Worm (Caenorhabditis elegans): Measurements from ENCODE around the gene sdz-21.

sdz-21 gene

ce11 chrIII:5629225-5629624 lies 27.6 kb downstream of the sdz-21 start:
- TF ChIP-seq dmd-6 (GFP tag; IDR thresholded peaks at IDR 0.05) (no peak), nhr-11 (tag; optimal IDR thresholded peaks at IDR 0.05) (peak; percentile 34), daf-16 (GFP tag; optimal IDR thresholded peaks at IDR 0.05) (peak in 1 of 2 experiments; percentile 14), daf-16 (tag; optimal IDR thresholded peaks at IDR 0.05) (no peak)

ce11 chrIII:5624835-5625234 lies 32.0 kb downstream of the sdz-21 start, which contains the start of gene daf-4:
daf-4 (plus strand) TSS chrIII:5625135.
- TF ChIP-seq mep-1 (tag; optimal IDR thresholded peaks at IDR 0.05) (no peak), tag-97 (GFP tag; IDR thresholded peaks at IDR 0.05) (no peak), spr-3 (GFP tag; optimal IDR thresholded peaks at IDR 0.05) (no peak), zip-11 (GFP tag; IDR thresholded peaks at IDR 0.05) (no peak), daf-12 (tag; optimal IDR thresholded peaks at IDR 0.05) (no peak), nhr-48 (tag; optimal IDR thresholded peaks at IDR 0.05) (no peak), mxl-3 (GFP tag; optimal IDR thresholded peaks at IDR 0.05) (no peak), lin-1 (GFP tag; IDR thresholded peaks at IDR 0.05) (no peak), vab-7 (GFP tag; IDR thresholded peaks at IDR 0.05) (no peak), lin-29 (GFP tag; IDR thresholded peaks at IDR 0.05) (no peak)

ce11 chrIII:5623418-5623817 lies 33.4 kb downstream of the sdz-21 start:
- TF ChIP-seq daf-16 (GFP tag; optimal IDR thresholded peaks at IDR 0.05) (no peak), daf-16 (tag; optimal IDR thresholded peaks at IDR 0.05) (peak; percentile 4), sdz-12 (GFP tag; optimal IDR thresholded peaks at IDR 0.05) (no peak), mdl-1 (tag; optimal IDR thresholded peaks at IDR 0.05) (peak in 1 of 2 experiments; percentile 58), hlh-30 (tag; optimal IDR thresholded peaks at IDR 0.05; ENCODE audit: insufficient read depth) (peak; percentile 74), lsy-2 (tag; optimal IDR thresholded peaks at IDR 0.05) (peak in 1 of 2 experiments; percentile 39), daf-19 (GFP tag; conservative IDR thresholded peaks at IDR 0.05) (no peak), hlh-11 (tag; optimal IDR thresholded peaks at IDR 0.05) (peak; percentile 28), nhr-11 (tag; optimal IDR thresholded peaks at IDR 0.05) (peak; percentile 49), zip-11 (GFP tag; IDR thresholded peaks at IDR 0.05) (no peak)

ce11 chrIII:5622232-5623009 lies 34.4 kb downstream of the sdz-21 start:
- TF ChIP-seq egl-43 (GFP tag; IDR thresholded peaks at IDR 0.05) (no peak), unc-62 (GFP tag; optimal IDR thresholded peaks at IDR 0.05 in 1 of 2) (peak in 1 of 2 experiments; percentile 78), unc-62 (tag; optimal IDR thresholded peaks at IDR 0.05) (no peak), gei-8 (GFP tag; optimal IDR thresholded peaks at IDR 0.05) (no peak), aha-1 (tag) (peak; percentile 85), nhr-28 (tag; optimal IDR thresholded peaks at IDR 0.05) (peak; percentile 66), daf-16 (GFP tag; optimal IDR thresholded peaks at IDR 0.05) (no peak), daf-16 (tag; optimal IDR thresholded peaks at IDR 0.05) (peak; percentile 27)

ce11 chrIII:5621236-5621635 lies 35.6 kb downstream of the sdz-21 start:
- TF ChIP-seq madf-5 (GFP tag; IDR thresholded peaks at IDR 0.05) (no peak), nhr-28 (tag; optimal IDR thresholded peaks at IDR 0.05) (peak; percentile 86), fos-1 (tag; optimal IDR thresholded peaks at IDR 0.05) (no peak), dve-1 (tag; optimal IDR thresholded peaks at IDR 0.05; ENCODE audit: insufficient read depth) (peak; percentile 47), fkh-10 (GFP tag; optimal IDR thresholded peaks at IDR 0.05) (peak; percentile 69), ama-1 (optimal IDR thresholded peaks at IDR 0.05) (peak; percentile 35), lin-13 (GFP tag; optimal IDR thresholded peaks at IDR 0.05) (peak; percentile 11), nhr-76 (tag; optimal IDR thresholded peaks at IDR 0.05) (no peak), nhr-77 (tag; optimal IDR thresholded peaks at IDR 0.05) (peak; percentile 65), nhr-102 (tag; optimal IDR thresholded peaks at IDR 0.05) (peak; percentile 18), zfp-3 (GFP tag; conservative IDR thresholded peaks at IDR 0.05) (no peak), hmg-1.1 (GFP tag; IDR thresholded peaks at IDR 0.05) (peak; percentile 80), ceh-20 (GFP tag; IDR thresholded peaks at IDR 0.05) (no peak), nhr-111 (GFP tag; optimal IDR thresholded peaks at IDR 0.05) (no peak), lsy-2 (tag; optimal IDR thresholded peaks at IDR 0.05) (peak; percentile 52 to 76), pha-4 (GFP tag; IDR thresholded peaks at IDR 0.05) (no peak), pha-4 (tag; optimal IDR thresholded peaks at IDR 0.05) (no peak), nhr-42 (GFP tag; IDR thresholded peaks at IDR 0.05) (no peak), daf-16 (GFP tag; optimal IDR thresholded peaks at IDR 0.05) (peak in 1 of 2 experiments; percentile 16), daf-16 (tag; optimal IDR thresholded peaks at IDR 0.05) (peak; percentile 40), ceh-28 (tag; optimal IDR thresholded peaks at IDR 0.05) (no peak), nhr-48 (tag; optimal IDR thresholded peaks at IDR 0.05) (peak; percentile 45)

All from whole organism, L4 larva.